Worm (Caenorhabditis elegans) whole organism, late embryonic: ENCODE results near the gene jmjd-1.1.

Experiments
- ama-1 ChIP-seq: fragments of 150-350 bp; optimal IDR thresholded peaks from 2 replicates; lab custom pipeline; 2014
- hlh-30 ChIP-seq: sonication (generic microtip); optimal IDR thresholded peaks from 2 replicates; lab custom pipeline; 2017; ENCODE audit warnings: antibody characterized with exemption, missing genetic modification characterization, missing compliant biosample characterization; ENCODE audit not compliant: insufficient read depth
- pha-4 ChIP-seq: fragments of 150-350 bp; optimal IDR thresholded peaks from 2 replicates; lab custom pipeline; 2018; ENCODE audit warnings: missing biosample characterization, missing genetic modification reagents, missing genetic modification characterization
- pqm-1 ChIP-seq: sonication (generic microtip); optimal IDR thresholded peaks from 2 replicates; lab custom pipeline; 2016; ENCODE audit warnings: missing genetic modification characterization, missing compliant biosample characterization

- TF ChIP-seq pha-4 (tag; lab: Kevin White, UChicago) = no peak
- TF ChIP-seq ama-1 = no peak
- no peak for TF ChIP-seq hlh-30 (tag; lab: Kevin White, UChicago)
- no peak for TF ChIP-seq pqm-1 (tag; lab: Kevin White, UChicago)
Measured at ce11 chrII:11841653-11842052, 35.3 kb downstream of the jmjd-1.1 start.
